Fruit fly (Drosophila melanogaster) whole organism, embryonic: ENCODE measurements around the gene trus.

Source experiments
- Blimp-1 ChIP-seq: fragments of 200-800 bp; sonication (Bioruptor generic); optimal IDR thresholded peaks from 3 replicates; lab custom pipeline; 2018; ENCODE audit warnings: missing biosample characterization, missing genetic modification characterization, mild to moderate bottlenecking, moderate library complexity, missing genetic modification reagents
- CG10209 ChIP-seq: fragments of 200-800 bp; sonication (Bioruptor generic); optimal IDR thresholded peaks from 3 replicates; lab custom pipeline; 2017; ENCODE audit warnings: missing biosample characterization, mild to moderate bottlenecking, missing genetic modification characterization, missing genetic modification reagents
- CG10274 ChIP-seq: fragments of 200-800 bp; sonication (Bioruptor generic); optimal IDR thresholded peaks from 3 replicates; lab custom pipeline; 2017; ENCODE audit warnings: missing biosample characterization, mild to moderate bottlenecking, missing genetic modification characterization
- CG12071 ChIP-seq: fragments of 200-800 bp; sonication (Bioruptor generic); optimal IDR thresholded peaks from 3 replicates; lab custom pipeline; 2018; ENCODE audit warnings: missing biosample characterization, mild to moderate bottlenecking, missing genetic modification characterization
- CG14965 ChIP-seq: fragments of 200-800 bp; sonication (Bioruptor generic); optimal IDR thresholded peaks from 2 replicates; lab custom pipeline; 2016; ENCODE audit warnings: missing biosample characterization, missing genetic modification characterization, borderline replicate concordance
- CG15479 ChIP-seq: fragments of 200-800 bp; sonication (Bioruptor generic); optimal IDR thresholded peaks from 3 replicates; lab custom pipeline; 2019; ENCODE audit warnings: missing biosample characterization, mild to moderate bottlenecking, missing genetic modification characterization, moderate library complexity
- CG1832 ChIP-seq: fragments of 200-800 bp; sonication (Bioruptor generic); optimal IDR thresholded peaks from 2 replicates; lab custom pipeline; 2017; ENCODE audit warnings: missing biosample characterization, mild to moderate bottlenecking, missing genetic modification characterization, inconsistent platforms
- CG2199 ChIP-seq: fragments of 200-800 bp; sonication (Bioruptor generic); IDR thresholded peaks from 3 replicates; pipeline ENCODE4 v1.3.6; 2022; ENCODE audit warnings: missing biosample characterization, missing genetic modification characterization
- CG30431 ChIP-seq: fragments of 200-800 bp; sonication (Bioruptor generic); optimal IDR thresholded peaks from 2 replicates; lab custom pipeline; 2017; ENCODE audit warnings: missing biosample characterization, missing genetic modification characterization
- CG32767 ChIP-seq: fragments of 200-800 bp; sonication (Bioruptor generic); IDR thresholded peaks from 2 replicates; pipeline ENCODE4 v1.3.6; 2022; ENCODE audit warnings: missing biosample characterization, missing genetic modification characterization
- CG6175 ChIP-seq: fragments of 200-800 bp; sonication (Bioruptor generic); IDR thresholded peaks from 3 replicates; pipeline ENCODE4 v1.3.6; 2022; ENCODE audit warnings: missing biosample characterization, missing genetic modification characterization
- CG8281 ChIP-seq: fragments of 200-800 bp; sonication (Bioruptor generic); optimal IDR thresholded peaks from 2 replicates; lab custom pipeline; 2018; ENCODE audit warnings: missing biosample characterization, mild to moderate bottlenecking, missing genetic modification characterization, moderate library complexity
- CG8478 ChIP-seq: fragments of >200 bp; optimal IDR thresholded peaks from 2 replicates; lab custom pipeline; 2018
- CG9876 ChIP-seq: fragments of 200-800 bp; sonication (Bioruptor generic); optimal IDR thresholded peaks from 2 replicates; lab custom pipeline; 2016; ENCODE audit warnings: missing biosample characterization, missing genetic modification characterization
- Dref ChIP-seq: fragments of 200-800 bp; sonication (Bioruptor generic); IDR thresholded peaks from 2 replicates; pipeline ENCODE4 v1.3.6; 2022; ENCODE audit warnings: missing biosample characterization, missing genetic modification characterization
- Hsf ChIP-seq: fragments of 200-800 bp; sonication (Bioruptor generic); optimal IDR thresholded peaks from 3 replicates; lab custom pipeline; 2016; ENCODE audit warnings: missing biosample characterization, missing genetic modification characterization
- Lhr ChIP-seq: fragments of 200-800 bp; sonication (Bioruptor generic); optimal IDR thresholded peaks from 3 replicates; lab custom pipeline; 2017; ENCODE audit warnings: mild to moderate bottlenecking, missing biosample characterization, missing genetic modification reagents, missing genetic modification characterization
- Med ChIP-seq: fragments of 200-800 bp; sonication (Bioruptor generic); peaks from one replicate; lab custom pipeline; 2016; ENCODE audit warnings: missing biosample characterization, missing genetic modification characterization, mild to moderate bottlenecking, inconsistent platforms, moderate library complexity
- Nf-YA ChIP-seq: fragments of 200-800 bp; sonication (Bioruptor generic); IDR thresholded peaks from 2 replicates; pipeline ENCODE4 v1.3.6; 2022; ENCODE audit warnings: missing biosample characterization, missing genetic modification characterization
- Nf-YB ChIP-seq: fragments of 200-800 bp; sonication (Bioruptor generic); optimal IDR thresholded peaks from 3 replicates; lab custom pipeline; 2019; ENCODE audit warnings: missing biosample characterization, mild to moderate bottlenecking, missing genetic modification characterization, moderate library complexity
- Ravus ChIP-seq: fragments of 200-800 bp; sonication (Bioruptor generic); IDR thresholded peaks from 2 replicates; pipeline ENCODE4 v1.3.6; 2022; ENCODE audit warnings: missing biosample characterization, missing genetic modification characterization
- Rfx ChIP-seq: fragments of 200-800 bp; sonication (Bioruptor generic); IDR thresholded peaks from 2 replicates; pipeline ENCODE4 v1.3.6; 2022; ENCODE audit warnings: missing biosample characterization, missing genetic modification characterization
- Scr ChIP-seq: fragments of 200-800 bp; sonication (Bioruptor generic); IDR thresholded peaks from 2 replicates; pipeline ENCODE4 v1.3.6; 2022; ENCODE audit warnings: missing biosample characterization, missing genetic modification characterization; ENCODE audit not compliant: partially characterized antibody
- Sox102F ChIP-seq: fragments of 200-800 bp; sonication (Bioruptor generic); optimal IDR thresholded peaks from 2 replicates; lab custom pipeline; 2018; ENCODE audit warnings: missing biosample characterization, mild to moderate bottlenecking, missing genetic modification characterization, moderate library complexity
- Sry-β ChIP-seq: fragments of 200-800 bp; sonication (Bioruptor generic); optimal IDR thresholded peaks from 2 replicates; lab custom pipeline; 2018; ENCODE audit warnings: missing biosample characterization, mild to moderate bottlenecking, missing genetic modification characterization, moderate library complexity
- ara ChIP-seq: fragments of 200-800 bp; sonication (Bioruptor generic); IDR thresholded peaks from 2 replicates; pipeline ENCODE4 v1.3.6; 2022; ENCODE audit warnings: missing biosample characterization, missing genetic modification characterization
- br ChIP-seq: fragments of >200 bp; optimal IDR thresholded peaks from 2 replicates; lab custom pipeline; 2017
- cg ChIP-seq: fragments of 200-800 bp; sonication (Bioruptor generic); optimal IDR thresholded peaks from 3 replicates; lab custom pipeline; 2019; ENCODE audit warnings: missing biosample characterization, mild to moderate bottlenecking, missing genetic modification characterization, moderate library complexity
- chn ChIP-seq: fragments of 200-800 bp; sonication (Bioruptor generic); optimal IDR thresholded peaks from 2 replicates; lab custom pipeline; 2016; ENCODE audit warnings: missing biosample characterization, missing genetic modification characterization
- dan ChIP-seq: fragments of 200-800 bp; sonication (Bioruptor generic); IDR thresholded peaks from 2 replicates; pipeline ENCODE4 v1.3.6; 2022; ENCODE audit warnings: missing biosample characterization, missing genetic modification characterization
- emc ChIP-seq: fragments of 200-800 bp; sonication (Bioruptor generic); optimal IDR thresholded peaks from 2 replicates; lab custom pipeline; 2016; ENCODE audit warnings: missing biosample characterization, missing genetic modification characterization
- exex ChIP-seq: fragments of 200-800 bp; sonication (Bioruptor generic); optimal IDR thresholded peaks from 4 replicates; lab custom pipeline; 2018; ENCODE audit warnings: missing biosample characterization, mild to moderate bottlenecking, missing genetic modification characterization, moderate library complexity
- gsb-n ChIP-seq: fragments of 200-800 bp; sonication (Bioruptor generic); optimal IDR thresholded peaks from 3 replicates; lab custom pipeline; 2018; ENCODE audit warnings: missing biosample characterization, mild to moderate bottlenecking, missing genetic modification characterization
- hb ChIP-seq: fragments of 200-800 bp; sonication (Bioruptor generic); IDR thresholded peaks from 3 replicates; pipeline ENCODE4 v1.3.6; 2022; ENCODE audit warnings: missing biosample characterization, missing genetic modification characterization; ENCODE audit not compliant: partially characterized antibody
- jumu ChIP-seq: fragments of 200-800 bp; sonication (Bioruptor generic); optimal IDR thresholded peaks from 3 replicates; lab custom pipeline; 2016; ENCODE audit warnings: missing biosample characterization, missing genetic modification characterization
- lmd ChIP-seq: fragments of 200-800 bp; sonication (Bioruptor generic); IDR thresholded peaks from 2 replicates; pipeline ENCODE4 v1.3.6; 2022; ENCODE audit warnings: missing biosample characterization, missing genetic modification characterization
- mirr ChIP-seq: fragments of 200-800 bp; sonication (Bioruptor generic); optimal IDR thresholded peaks from 3 replicates; lab custom pipeline; 2018; ENCODE audit warnings: missing biosample characterization, mild to moderate bottlenecking, missing genetic modification characterization
- otp ChIP-seq: fragments of 200-800 bp; sonication (Bioruptor generic); IDR thresholded peaks from 3 replicates; pipeline ENCODE4, ENCODE4 v1.3.6; 2022; ENCODE audit warnings: missing biosample characterization, missing genetic modification characterization
- pan ChIP-seq, 4 experiments: fragments of >200 bp in 3 of 4; fragments of 200-800 bp in 1 of 4; sonication (Bioruptor generic) in 1 of 4; optimal IDR thresholded peaks in 3 of 4; IDR thresholded peaks in 1 of 4; 2 replicates each; pipeline versions ENCODE4 v1.3.6 to Lab custom; 2017 to 2022; ENCODE audit warnings: missing biosample characterization in 2 of 4, missing genetic modification characterization in 2 of 4, mixed read lengths in 1 of 4
- run ChIP-seq: fragments of 200-800 bp; sonication (Bioruptor generic); optimal IDR thresholded peaks from 3 replicates; lab custom pipeline; 2018; ENCODE audit warnings: missing biosample characterization, mild to moderate bottlenecking, missing genetic modification characterization
- sens ChIP-seq: fragments of 200-800 bp; sonication (Bioruptor generic); peaks from one replicate; lab custom pipeline; 2016; ENCODE audit warnings: missing biosample characterization, missing genetic modification characterization
- sens-2 ChIP-seq: fragments of 200-800 bp; sonication (Bioruptor generic); IDR thresholded peaks from 2 replicates; pipeline ENCODE4 v1.3.6; 2022; ENCODE audit warnings: missing biosample characterization, missing genetic modification characterization
- sima ChIP-seq: fragments of 200-800 bp; sonication (Bioruptor generic); optimal IDR thresholded peaks from 2 replicates; lab custom pipeline; 2016; ENCODE audit warnings: missing biosample characterization, missing genetic modification characterization
- sna ChIP-seq: fragments of 200-800 bp; sonication (Bioruptor generic); IDR thresholded peaks from 2 replicates; pipeline ENCODE4 v1.3.6; 2022; ENCODE audit warnings: missing biosample characterization, missing genetic modification characterization; ENCODE audit not compliant: partially characterized antibody
- stwl ChIP-seq: fragments of 200-800 bp; sonication (Bioruptor generic); optimal IDR thresholded peaks from 3 replicates; lab custom pipeline; 2018; ENCODE audit warnings: missing biosample characterization, mild to moderate bottlenecking, missing genetic modification characterization, moderate library complexity
- zf30C ChIP-seq: fragments of 200-800 bp; sonication (Bioruptor generic); optimal IDR thresholded peaks from 3 replicates; lab custom pipeline; 2018; ENCODE audit warnings: missing biosample characterization, mild to moderate bottlenecking, missing genetic modification characterization

Gene trus

DNA sequence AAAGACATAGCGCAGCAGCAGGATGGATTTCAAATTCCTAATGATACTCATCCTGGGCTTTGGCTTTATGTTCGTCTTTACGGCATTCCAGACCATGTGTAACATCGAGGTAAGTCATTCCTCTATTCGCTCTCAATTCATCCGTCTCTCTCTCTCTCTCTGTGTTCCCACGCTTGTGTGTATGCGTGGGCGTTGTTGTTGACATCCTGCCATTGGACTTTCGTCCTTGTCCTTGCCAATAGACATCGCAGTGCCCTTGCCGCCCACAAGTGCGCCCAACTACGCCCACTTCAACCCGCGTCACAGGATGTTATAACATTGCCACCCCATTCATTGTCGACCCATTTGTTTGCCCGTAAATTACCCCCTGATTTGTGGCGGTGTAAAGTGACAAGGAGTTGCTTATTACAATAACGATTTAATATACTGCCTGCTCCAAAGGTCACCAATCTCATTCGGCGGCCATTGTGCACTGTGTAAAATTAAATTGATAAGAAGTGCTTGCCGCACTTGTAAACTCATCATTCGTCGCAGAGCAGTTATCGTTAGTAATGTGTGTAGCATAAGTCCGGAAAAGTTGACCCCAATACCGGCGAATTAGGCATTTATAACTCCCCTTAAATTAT lies 6.6 kb upstream of the trus start (continued):
- peak; percentile 56 for TF ChIP-seq sens (GFP tag; lab: Kevin White, UChicago)
- TF ChIP-seq zf30C (GFP tag; lab: Kevin White, UChicago), result peak; percentile 72
- TF ChIP-seq br (lab: Kevin White, UChicago), result no peak
- TF ChIP-seq CG32767 (GFP tag; lab: Robert Waterston, UW), result peak; percentile 46; the same call in 1 of the 2 replicates
- no peak for TF ChIP-seq CG10209
- TF ChIP-seq lmd (GFP tag; lab: Robert Waterston, UW), result no peak
- no peak for TF ChIP-seq emc
- no peak for TF ChIP-seq CG30431
- TF ChIP-seq otp (GFP tag; lab: Robert Waterston, UW), result 0 out of 3 replicates have a peak, but pooled peaks have one; percentile 3
- TF ChIP-seq cg, result peak; percentile 33
- TF ChIP-seq Blimp-1 (GFP tag; lab: Kevin White, UChicago), result no peak
- TF ChIP-seq gsb-n (tag; lab: Kevin White, UChicago), result no peak
- no peak for TF ChIP-seq sens-2 (GFP tag; lab: Robert Waterston, UW)
- no peak for TF ChIP-seq pan (optimal IDR thresholded peaks at IDR 0.05; lab: Kevin White, UChicago)
- peak in 1 of 2 experiments; percentile 7 for TF ChIP-seq pan (GFP tag; optimal IDR thresholded peaks at IDR 0.05 in 1 of 2, IDR thresholded peaks at IDR 0.05 in 1 of 2)
- peak; percentile 49 for TF ChIP-seq chn (GFP tag; lab: Kevin White, UChicago)
- TF ChIP-seq Nf-YA (GFP tag; lab: Robert Waterston, UW), result no peak
- TF ChIP-seq Nf-YB (GFP tag; lab: Kevin White, UChicago), result no peak
- no peak for TF ChIP-seq CG10274 (GFP tag; lab: Kevin White, UChicago)
- TF ChIP-seq Scr (GFP tag; lab: Robert Waterston, UW), result no peak
- TF ChIP-seq CG12071 (GFP tag; lab: Kevin White, UChicago), result peak; percentile 18
- no peak for TF ChIP-seq sna (GFP tag; lab: Robert Waterston, UW)
- TF ChIP-seq stwl (tag; lab: Kevin White, UChicago), result no peak
- TF ChIP-seq CG6175 (GFP tag; lab: Robert Waterston, UW), result 0 out of 3 replicates have a peak, but pooled peaks have one; percentile 31
- no peak for TF ChIP-seq dan (GFP tag; lab: Robert Waterston, UW)
- TF ChIP-seq run (tag; lab: Kevin White, UChicago), result no peak
- no peak for TF ChIP-seq Hsf (GFP tag; lab: Kevin White, UChicago)
- no peak for TF ChIP-seq Ravus
- TF ChIP-seq jumu (GFP tag; lab: Kevin White, UChicago), result no peak
- peak; percentile 19 for TF ChIP-seq CG8478 (lab: Kevin White, UChicago)
- no peak for TF ChIP-seq hb
- peak; percentile 15 for TF ChIP-seq CG1832
- TF ChIP-seq Med (GFP tag; lab: Kevin White, UChicago), result peak; percentile 75
- peak; percentile 10 for TF ChIP-seq exex (tag; lab: Kevin White, UChicago)
- no peak for TF ChIP-seq Sox102F
- TF ChIP-seq CG9876 (GFP tag; lab: Kevin White, UChicago), result no peak
- TF ChIP-seq CG2199 (GFP tag; lab: Robert Waterston, UW), result 0 out of 3 replicates have a peak, but pooled peaks have one; percentile 32
- TF ChIP-seq CG14965 (GFP tag; lab: Kevin White, UChicago), result no peak
- TF ChIP-seq ara (GFP tag; lab: Robert Waterston, UW), result no peak
- TF ChIP-seq Rfx, result peak; percentile 12; the same call in 1 of the 2 replicates
- TF ChIP-seq CG8281, result peak; percentile 1
- TF ChIP-seq Dref, result no peak
- no peak for TF ChIP-seq Sry-β (GFP tag; lab: Kevin White, UChicago)
- TF ChIP-seq Lhr (GFP tag; lab: Kevin White, UChicago), result no peak
- TF ChIP-seq CG15479 (GFP tag; lab: Kevin White, UChicago), result no peak
- TF ChIP-seq mirr (GFP tag; lab: Kevin White, UChicago), result peak; percentile 55
- no peak for TF ChIP-seq sima (GFP tag; lab: Kevin White, UChicago)
